Worm (Caenorhabditis elegans): Measurements from ENCODE around the gene T01E8.8.

- TF ChIP-seq ama-1 (optimal IDR thresholded peaks at IDR 0.05) (no peak), hnd-1 (tag; optimal IDR thresholded peaks at IDR 0.05) (no peak), tbx-37 (GFP tag; conservative IDR thresholded peaks at IDR 0.05) (no peak), tbx-11 (GFP tag; IDR thresholded peaks at IDR 0.05) (no peak), flt-1 (GFP tag; IDR thresholded peaks at IDR 0.05) (no peak), F13C5.2 (tag; optimal IDR thresholded peaks at IDR 0.05) (no peak), B0310.2 (tag; optimal IDR thresholded peaks at IDR 0.05) (no peak), ets-7 (tag; optimal IDR thresholded peaks at IDR 0.05) (no peak), tra-4 (tag; optimal IDR thresholded peaks at IDR 0.05) (no peak), aly-1 (tag; optimal IDR thresholded peaks at IDR 0.05) (no peak), scrt-1 (GFP tag; IDR thresholded peaks at IDR 0.05) (no peak)
Observed at ce11 chrII:10227030-10227429, 4.0 kb upstream of the T01E8.8 start, which contains the start of gene srh-135.

Data from whole organism, early embryonic.